Fruit fly (Drosophila melanogaster) whole organism, embryonic: ENCODE measurements around the gene Rlb1.

Experiments
- CG10147 ChIP-seq: fragments of 200-800 bp; sonication (Bioruptor generic); optimal IDR thresholded peaks from 2 replicates; lab custom pipeline; 2019; ENCODE audit warnings: missing biosample characterization, mild to moderate bottlenecking, missing genetic modification characterization, moderate library complexity
- CG10366 ChIP-seq: fragments of 200-800 bp; sonication (Bioruptor generic); IDR thresholded peaks from 2 replicates; pipeline ENCODE4 v1.3.6; 2022; ENCODE audit warnings: missing biosample characterization, missing genetic modification characterization
- CG11398 ChIP-seq: fragments of 200-800 bp; sonication (Bioruptor generic); optimal IDR thresholded peaks from 2 replicates; lab custom pipeline; 2016; ENCODE audit warnings: missing biosample characterization, missing genetic modification characterization
- CG12236 ChIP-seq: fragments of 200-800 bp; sonication (Bioruptor generic); optimal IDR thresholded peaks from 2 replicates; lab custom pipeline; 2016; ENCODE audit warnings: missing biosample characterization, missing genetic modification characterization
- CG12391 ChIP-seq: fragments of 200-800 bp; sonication (Bioruptor generic); optimal IDR thresholded peaks from 3 replicates; lab custom pipeline; 2018; ENCODE audit warnings: missing biosample characterization, mild to moderate bottlenecking, missing genetic modification characterization, moderate library complexity
- CG15514 ChIP-seq: fragments of 200-800 bp; sonication (Bioruptor generic); optimal IDR thresholded peaks from 3 replicates; lab custom pipeline; 2017; ENCODE audit warnings: missing biosample characterization, missing genetic modification characterization, mild to moderate bottlenecking, moderate library complexity, missing genetic modification reagents
- CG1602 ChIP-seq: fragments of 200-800 bp; sonication (Bioruptor generic); optimal IDR thresholded peaks from 3 replicates; lab custom pipeline; 2016; ENCODE audit warnings: missing biosample characterization, missing genetic modification characterization
- CG17359 ChIP-seq: fragments of 200-800 bp; sonication (Bioruptor generic); optimal IDR thresholded peaks from 3 replicates; lab custom pipeline; 2018; ENCODE audit warnings: missing biosample characterization, mild to moderate bottlenecking, missing genetic modification characterization, moderate library complexity
- CG18619 ChIP-seq: fragments of 200-800 bp; sonication (Bioruptor generic); optimal IDR thresholded peaks from 3 replicates; lab custom pipeline; 2017; ENCODE audit warnings: missing biosample characterization, mild to moderate bottlenecking, missing genetic modification characterization
- CG2199 ChIP-seq: fragments of 200-800 bp; sonication (Bioruptor generic); IDR thresholded peaks from 3 replicates; pipeline ENCODE4 v1.3.6; 2022; ENCODE audit warnings: missing biosample characterization, missing genetic modification characterization
- CG32532 ChIP-seq: fragments of 200-800 bp; sonication (Bioruptor generic); IDR thresholded peaks from 2 replicates; pipeline ENCODE4 v1.3.6; 2022; ENCODE audit warnings: missing biosample characterization, missing genetic modification characterization
- CG32767 ChIP-seq: fragments of 200-800 bp; sonication (Bioruptor generic); IDR thresholded peaks from 2 replicates; pipeline ENCODE4 v1.3.6; 2022; ENCODE audit warnings: missing biosample characterization, missing genetic modification characterization
- CG32772 ChIP-seq: fragments of 200-800 bp; sonication (Bioruptor generic); IDR thresholded peaks from 2 replicates; pipeline ENCODE4 v1.3.6; 2022; ENCODE audit warnings: missing biosample characterization, missing genetic modification characterization
- CG4404 ChIP-seq: fragments of 200-800 bp; sonication (Bioruptor generic); IDR thresholded peaks from 2 replicates; pipeline ENCODE4 v1.3.6; 2022; ENCODE audit warnings: missing biosample characterization, missing genetic modification characterization
- CG4730 ChIP-seq: fragments of 200-800 bp; sonication (Bioruptor generic); IDR thresholded peaks from 2 replicates; pipeline ENCODE4 v1.3.6; 2022; ENCODE audit warnings: missing biosample characterization, missing genetic modification characterization
- CG8089 ChIP-seq: fragments of 200-800 bp; sonication (Bioruptor generic); optimal IDR thresholded peaks from 3 replicates; lab custom pipeline; 2016; ENCODE audit warnings: missing biosample characterization, missing genetic modification characterization
- CG9797 ChIP-seq: fragments of 200-800 bp; sonication (Bioruptor generic); optimal IDR thresholded peaks from 3 replicates; lab custom pipeline; 2018; ENCODE audit warnings: missing biosample characterization, mild to moderate bottlenecking, missing genetic modification characterization
- CG9817 ChIP-seq: fragments of 200-800 bp; sonication (Bioruptor generic); optimal IDR thresholded peaks from 2 replicates; lab custom pipeline; 2018; ENCODE audit warnings: missing biosample characterization, mild to moderate bottlenecking, missing genetic modification characterization, moderate library complexity
- CHES-1-like ChIP-seq: fragments of 200-800 bp; sonication (Bioruptor generic); optimal IDR thresholded peaks from 2 replicates; lab custom pipeline; 2016; ENCODE audit warnings: missing biosample characterization, missing genetic modification characterization
- Camta ChIP-seq: fragments of 200-800 bp; sonication (Bioruptor generic); optimal IDR thresholded peaks from 2 replicates; lab custom pipeline; 2016; ENCODE audit warnings: missing biosample characterization, missing genetic modification characterization
- Dek ChIP-seq: fragments of 200-800 bp; sonication (Bioruptor generic); optimal IDR thresholded peaks from 3 replicates; lab custom pipeline; 2019; ENCODE audit warnings: missing biosample characterization, mild to moderate bottlenecking, missing genetic modification characterization, moderate library complexity
- Doc3 ChIP-seq: fragments of 200-800 bp; sonication (Bioruptor generic); IDR thresholded peaks from 3 replicates; pipeline ENCODE4 v1.3.6; 2022; ENCODE audit warnings: missing biosample characterization, missing genetic modification characterization; ENCODE audit not compliant: partially characterized antibody
- Drgx ChIP-seq: fragments of 200-800 bp; sonication (Bioruptor generic); IDR thresholded peaks from 2 replicates; pipeline ENCODE4 v1.3.6; 2022; ENCODE audit warnings: missing biosample characterization, missing genetic modification characterization
- E2f1 ChIP-seq: fragments of 200-800 bp; sonication (Bioruptor generic); IDR thresholded peaks from 2 replicates; pipeline ENCODE4 v1.3.6; 2022; ENCODE audit warnings: missing biosample characterization, missing genetic modification characterization
- Elba2 ChIP-seq: fragments of 200-800 bp; sonication (Bioruptor generic); optimal IDR thresholded peaks from 3 replicates; lab custom pipeline; 2016; ENCODE audit warnings: missing biosample characterization, missing genetic modification characterization
- H15 ChIP-seq: fragments of 200-800 bp; sonication (Bioruptor generic); IDR thresholded peaks from 3 replicates; pipeline ENCODE4 v1.3.6; 2022; ENCODE audit warnings: missing biosample characterization, missing genetic modification characterization
- HLH3B ChIP-seq: fragments of 200-800 bp; sonication (Bioruptor generic); IDR thresholded peaks from 2 replicates; pipeline ENCODE4 v1.3.6; 2022; ENCODE audit warnings: missing biosample characterization, missing genetic modification characterization
- MTF-1 ChIP-seq: fragments of 200-800 bp; sonication (Bioruptor generic); optimal IDR thresholded peaks from 2 replicates; lab custom pipeline; 2018; ENCODE audit warnings: missing biosample characterization, mild to moderate bottlenecking, missing genetic modification characterization, borderline replicate concordance
- Nf-YC ChIP-seq: fragments of 200-800 bp; optimal IDR thresholded peaks from 3 replicates; lab custom pipeline; 2019; ENCODE audit warnings: missing biosample characterization, mild to moderate bottlenecking, missing genetic modification characterization, moderate library complexity
- Optix ChIP-seq: fragments of 200-800 bp; sonication (Bioruptor generic); IDR thresholded peaks from 3 replicates; pipeline ENCODE4 v1.3.6; 2022; ENCODE audit warnings: missing biosample characterization, missing genetic modification characterization
- Ptx1 ChIP-seq: fragments of 200-800 bp; sonication (Bioruptor generic); IDR thresholded peaks from 2 replicates; pipeline ENCODE4 v1.3.6; 2022; ENCODE audit warnings: missing biosample characterization, missing genetic modification characterization
- ase ChIP-seq: fragments of 200-800 bp; sonication (Bioruptor generic); IDR thresholded peaks from 3 replicates; pipeline ENCODE4 v1.3.6; 2022; ENCODE audit warnings: missing biosample characterization, missing genetic modification characterization
- bbx ChIP-seq: fragments of 200-800 bp; sonication (Bioruptor generic); IDR thresholded peaks from 2 replicates; pipeline ENCODE4 v1.3.6; 2022; ENCODE audit warnings: missing biosample characterization, missing genetic modification characterization; ENCODE audit not compliant: partially characterized antibody
- btn ChIP-seq: fragments of 200-800 bp; sonication (Bioruptor generic); optimal IDR thresholded peaks from 2 replicates; lab custom pipeline; 2016; ENCODE audit warnings: missing biosample characterization, missing genetic modification characterization
- cas ChIP-seq: fragments of 200-800 bp; sonication (Bioruptor generic); IDR thresholded peaks from 2 replicates; pipeline ENCODE4 v1.3.6; 2022; ENCODE audit warnings: missing biosample characterization, missing genetic modification characterization
- ci ChIP-seq: fragments of 200-800 bp; sonication (Bioruptor generic); IDR thresholded peaks from 3 replicates; pipeline ENCODE4 v1.3.6; 2022; ENCODE audit warnings: missing biosample characterization, missing genetic modification characterization
- ewg ChIP-seq: fragments of 200-800 bp; sonication (Bioruptor generic); optimal IDR thresholded peaks from 3 replicates; lab custom pipeline; 2017; ENCODE audit warnings: mild to moderate bottlenecking, missing biosample characterization, missing genetic modification reagents, missing genetic modification characterization
- grn ChIP-seq: fragments of 200-800 bp; sonication (Bioruptor generic); optimal IDR thresholded peaks from 3 replicates; lab custom pipeline; 2017; ENCODE audit warnings: missing biosample characterization, missing genetic modification characterization
- insv ChIP-seq, 2 experiments: fragments of 200-800 bp; sonication (Bioruptor generic); optimal IDR thresholded peaks; 3 replicates each; lab custom pipeline; 2016 to 2018; ENCODE audit warnings: missing biosample characterization in 2 of 2, missing genetic modification characterization in 2 of 2
- kah ChIP-seq: fragments of 200-800 bp; sonication (Bioruptor generic); optimal IDR thresholded peaks from 2 replicates; lab custom pipeline; 2018; ENCODE audit warnings: missing biosample characterization, mild to moderate bottlenecking, missing genetic modification characterization
- lab ChIP-seq: fragments of 200-800 bp; sonication (Bioruptor generic); optimal IDR thresholded peaks from 3 replicates; lab custom pipeline; 2017; ENCODE audit warnings: missing biosample characterization, missing genetic modification characterization, mild to moderate bottlenecking, moderate library complexity, missing genetic modification reagents
- lola ChIP-seq, 3 experiments: fragments of >200 bp in 2 of 3; fragments of 200-800 bp in 1 of 3; sonication (Bioruptor generic) in 1 of 3; optimal IDR thresholded peaks; 2 replicates each; lab custom pipeline; 2017 to 2019; ENCODE audit warnings: missing biosample characterization in 3 of 3, missing genetic modification characterization in 3 of 3, mild to moderate bottlenecking in 1 of 3, moderate library complexity in 1 of 3
- otp ChIP-seq: fragments of 200-800 bp; sonication (Bioruptor generic); IDR thresholded peaks from 3 replicates; pipeline ENCODE4, ENCODE4 v1.3.6; 2022; ENCODE audit warnings: missing biosample characterization, missing genetic modification characterization
- pfk ChIP-seq: fragments of 200-800 bp; sonication (Bioruptor generic); optimal IDR thresholded peaks from 2 replicates; lab custom pipeline; 2018; ENCODE audit warnings: missing biosample characterization, mild to moderate bottlenecking, missing genetic modification characterization, moderate library complexity
- phol ChIP-seq: fragments of 200-800 bp; sonication (Bioruptor generic); optimal IDR thresholded peaks from 3 replicates; lab custom pipeline; 2018; ENCODE audit warnings: missing biosample characterization, mild to moderate bottlenecking, missing genetic modification characterization, moderate library complexity
- slbo ChIP-seq: fragments of 200-800 bp; sonication (Bioruptor generic); IDR thresholded peaks from 2 replicates; pipeline ENCODE4 v1.3.6; 2022; ENCODE audit warnings: missing biosample characterization, missing genetic modification characterization
- sna ChIP-seq: fragments of 200-800 bp; sonication (Bioruptor generic); IDR thresholded peaks from 2 replicates; pipeline ENCODE4 v1.3.6; 2022; ENCODE audit warnings: missing biosample characterization, missing genetic modification characterization; ENCODE audit not compliant: partially characterized antibody
- so ChIP-seq: fragments of 200-800 bp; sonication (Bioruptor generic); IDR thresholded peaks from 3 replicates; pipeline ENCODE4 v1.3.6; 2022; ENCODE audit warnings: missing biosample characterization, missing genetic modification characterization
- stc ChIP-seq: fragments of 200-800 bp; sonication (Bioruptor generic); IDR thresholded peaks from 2 replicates; pipeline ENCODE4 v1.3.6; 2022; ENCODE audit warnings: missing biosample characterization, missing genetic modification characterization
- tx ChIP-seq: fragments of 200-800 bp; sonication (Bioruptor generic); optimal IDR thresholded peaks from 2 replicates; lab custom pipeline; 2016; ENCODE audit warnings: missing biosample characterization, missing genetic modification characterization
- wor ChIP-seq: fragments of 200-800 bp; sonication (Bioruptor generic); IDR thresholded peaks from 2 replicates; pipeline ENCODE4 v1.3.6; 2022; ENCODE audit warnings: missing biosample characterization, missing genetic modification characterization
- zen2 ChIP-seq: fragments of 200-800 bp; sonication (Bioruptor generic); IDR thresholded peaks from 3 replicates; pipeline ENCODE4 v1.3.6; 2022; ENCODE audit warnings: missing biosample characterization, missing genetic modification characterization; ENCODE audit not compliant: partially characterized antibody

Rlb1 gene

DNA sequence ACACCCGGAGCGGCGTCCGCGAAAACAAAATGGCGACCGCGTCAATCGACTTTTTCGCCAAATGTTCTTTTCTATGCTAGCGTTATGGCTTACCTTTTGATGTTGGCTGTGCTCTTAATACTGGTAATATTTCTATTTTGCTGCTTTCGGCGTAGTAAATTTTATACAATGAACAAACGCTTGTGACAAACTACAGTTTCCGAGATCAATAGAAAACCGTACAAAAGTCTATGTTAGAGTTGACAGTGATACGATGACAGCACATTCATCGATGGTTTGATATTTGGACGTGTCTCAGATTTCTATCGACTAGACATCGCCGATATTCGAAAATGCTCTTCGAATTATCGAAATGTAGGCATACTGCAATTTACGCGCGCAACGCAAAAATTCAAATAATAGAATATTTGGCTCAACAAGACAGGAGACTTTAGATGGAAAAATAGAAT, 3.0 kb upstream of the Rlb1 start, which contains the start of gene rump (continued):
- TF ChIP-seq CHES-1-like (GFP tag; lab: Kevin White, UChicago) = peak; percentile 49
- TF ChIP-seq CG4730 = no peak
- TF ChIP-seq CG8089 (GFP tag; lab: Kevin White, UChicago) = no peak
- no peak for TF ChIP-seq zen2 (GFP tag; lab: Robert Waterston, UW)
- no peak for TF ChIP-seq MTF-1 (GFP tag; lab: Kevin White, UChicago)
- TF ChIP-seq HLH3B (GFP tag; lab: Robert Waterston, UW) = no peak
- no peak for TF ChIP-seq Elba2 (GFP tag; lab: Kevin White, UChicago)
- TF ChIP-seq otp (GFP tag; lab: Robert Waterston, UW) = no peak
- TF ChIP-seq CG15514 (GFP tag; lab: Kevin White, UChicago) = peak; percentile 58
- peak; percentile 40 for TF ChIP-seq Nf-YC (tag; lab: Kevin White, UChicago)
- TF ChIP-seq insv (GFP tag; optimal IDR thresholded peaks at IDR 0.05; lab: Kevin White, UChicago) = no peak
- TF ChIP-seq CG12236 (GFP tag; lab: Kevin White, UChicago) = no peak
- no peak for TF ChIP-seq CG32767 (GFP tag; lab: Robert Waterston, UW)
- TF ChIP-seq wor = no peak
- no peak for TF ChIP-seq so (GFP tag; lab: Robert Waterston, UW)
- peak; percentile 98 for TF ChIP-seq phol (tag; lab: Kevin White, UChicago)
- no peak for TF ChIP-seq ewg (GFP tag; lab: Kevin White, UChicago)
- TF ChIP-seq pfk = no peak
- TF ChIP-seq stc (GFP tag; lab: Robert Waterston, UW) = no peak
- TF ChIP-seq Ptx1 = no peak
- no peak for TF ChIP-seq lab (GFP tag; lab: Kevin White, UChicago)
- TF ChIP-seq btn (GFP tag; lab: Kevin White, UChicago) = no peak
- no peak for TF ChIP-seq Dek (tag; lab: Kevin White, UChicago)
- TF ChIP-seq CG2199 = no peak
- no peak for TF ChIP-seq Optix
- TF ChIP-seq bbx (GFP tag; lab: Robert Waterston, UW) = no peak
- TF ChIP-seq CG32532 (GFP tag; lab: Robert Waterston, UW) = no peak
- TF ChIP-seq CG9817 (tag; lab: Kevin White, UChicago) = no peak
- TF ChIP-seq Doc3 (GFP tag; lab: Robert Waterston, UW) = no peak
- TF ChIP-seq CG11398 = no peak
- TF ChIP-seq ci (GFP tag; lab: Robert Waterston, UW) = no peak
- TF ChIP-seq CG9797 = peak; percentile 63
- TF ChIP-seq CG1602 (GFP tag; lab: Kevin White, UChicago) = no peak
- peak; percentile 7 for TF ChIP-seq CG12391 (tag; lab: Kevin White, UChicago)
- TF ChIP-seq CG18619 = no peak
- TF ChIP-seq CG32772 (GFP tag; lab: Robert Waterston, UW) = no peak
- no peak for TF ChIP-seq CG17359
- TF ChIP-seq CG10366 (GFP tag; lab: Robert Waterston, UW) = no peak
- no peak for TF ChIP-seq grn (GFP tag; lab: Kevin White, UChicago)
- TF ChIP-seq tx (GFP tag; lab: Kevin White, UChicago) = no peak
- no peak for TF ChIP-seq CG4404
- no peak for TF ChIP-seq ase (GFP tag; lab: Robert Waterston, UW)
- TF ChIP-seq Drgx (GFP tag; lab: Robert Waterston, UW) = no peak
- peak; percentile 8 for TF ChIP-seq CG10147 (GFP tag; lab: Kevin White, UChicago)
- TF ChIP-seq slbo (GFP tag; lab: Robert Waterston, UW) = no peak
- no peak for TF ChIP-seq Camta
- no peak for TF ChIP-seq E2f1
- TF ChIP-seq cas (GFP tag; lab: Robert Waterston, UW) = no peak
- TF ChIP-seq H15 (GFP tag; lab: Robert Waterston, UW) = no peak
- TF ChIP-seq lola (GFP tag; optimal IDR thresholded peaks at IDR 0.05; lab: Kevin White, UChicago) = no peak
- no peak for TF ChIP-seq kah (GFP tag; lab: Kevin White, UChicago)
- no peak for TF ChIP-seq sna (GFP tag; lab: Robert Waterston, UW)
